Worm (Caenorhabditis elegans) whole organism, L3 larva: ENCODE measurements around the gene Y105C5B.25.

Experiments used
- ZK546.5 ChIP-seq: sonication (generic microtip); optimal IDR thresholded peaks from 2 replicates; lab custom pipeline; 2017; ENCODE audit warnings: missing biosample characterization, missing genetic modification characterization
- ceh-28 ChIP-seq: fragments of 150-350 bp; optimal IDR thresholded peaks from 2 replicates; lab custom pipeline; 2014; ENCODE audit warnings: missing biosample characterization, missing genetic modification reagents, missing genetic modification characterization
- ceh-9 ChIP-seq: sonication (generic microtip); optimal IDR thresholded peaks from 2 replicates; lab custom pipeline; 2018; ENCODE audit warnings: missing biosample characterization, missing genetic modification characterization
- egl-27 ChIP-seq: sonication (generic microtip); optimal IDR thresholded peaks from 4 replicates; lab custom pipeline; 2017; ENCODE audit warnings: missing biosample characterization, missing genetic modification reagents, missing genetic modification characterization
- nhr-25 ChIP-seq: sonication (generic microtip); optimal IDR thresholded peaks from 2 replicates; lab custom pipeline; 2017; ENCODE audit warnings: missing biosample characterization, missing genetic modification characterization
- nhr-67 ChIP-seq: fragments of 150-350 bp; optimal IDR thresholded peaks from 2 replicates; lab custom pipeline; 2014; ENCODE audit warnings: missing biosample characterization, missing genetic modification characterization
- snpc-4 ChIP-seq: fragments of 150-350 bp; optimal IDR thresholded peaks from 2 replicates; lab custom pipeline; 2014; ENCODE audit warnings: missing biosample characterization, missing genetic modification characterization

- TF ChIP-seq nhr-25 (tag; lab: Kevin White, UChicago) (no peak), ZK546.5 (tag; lab: Kevin White, UChicago) (no peak), ceh-28 (tag; lab: Kevin White, UChicago) (no peak), ceh-9 (no peak), nhr-67 (tag; lab: Kevin White, UChicago) (no peak), egl-27 (tag; lab: Kevin White, UChicago) (no peak), snpc-4 (tag; lab: Kevin White, UChicago) (no peak)
Measured at ce11 chrIV:16133776-16134175, 13.2 kb downstream of the Y105C5B.25 start.
